Worm (Caenorhabditis elegans) whole organism, L2 larva: ENCODE data around the gene mog-2.

Experiments used
- aly-2 ChIP-seq: fragments of 150-350 bp; optimal IDR thresholded peaks from 2 replicates; lab custom pipeline; 2014; ENCODE audit warnings: missing biosample characterization, missing genetic modification characterization
- fos-1 ChIP-seq: fragments of 150-350 bp; optimal IDR thresholded peaks from 2 replicates; lab custom pipeline; 2014; ENCODE audit warnings: missing biosample characterization, missing genetic modification characterization
- nhr-25 ChIP-seq: fragments of 150-350 bp; sonication (generic microtip); optimal IDR thresholded peaks from 3 replicates; lab custom pipeline; 2014; ENCODE audit warnings: missing biosample characterization, missing genetic modification characterization

ce11 chrII:4328716-4329115, 4.6 kb downstream of the mog-2 start, which contains the start of gene H20J04.4:
- no peak for TF ChIP-seq fos-1 (tag; lab: Kevin White, UChicago)
- TF ChIP-seq aly-2 (tag; lab: Kevin White, UChicago) = no peak
- no peak for TF ChIP-seq nhr-25 (tag; lab: Kevin White, UChicago)
